Worm (Caenorhabditis elegans): ENCODE data around the gene F29A7.4.

DNA sequence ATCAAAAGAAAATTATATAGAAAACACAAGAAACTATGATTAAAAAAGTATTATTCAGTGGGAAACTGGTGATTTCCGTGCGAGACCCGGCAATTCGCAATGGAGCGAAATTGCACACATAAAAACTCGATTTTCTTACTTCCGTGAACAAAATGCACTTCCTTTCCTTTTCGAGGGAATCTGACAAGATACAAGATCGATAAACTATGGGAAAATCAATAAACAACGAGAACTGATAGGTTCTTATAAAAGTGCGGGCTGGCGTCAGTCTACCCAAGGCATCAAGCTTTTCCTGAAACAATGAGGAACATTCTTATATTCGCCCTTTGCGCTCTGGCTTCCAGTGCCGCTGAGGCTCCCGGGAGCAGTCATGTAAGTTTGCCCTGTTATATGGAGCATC, 3.2 kb downstream of the F29A7.4 start, which contains the start of gene F29A7.3:
- no peak for TF ChIP-seq lin-26 (GFP tag; IDR thresholded peaks at IDR 0.05)
- TF ChIP-seq nfyb-1 (GFP tag; IDR thresholded peaks at IDR 0.05) = no peak
- no peak for TF ChIP-seq pha-4 (tag; optimal IDR thresholded peaks at IDR 0.05)
- TF ChIP-seq hrde-1 (tag; optimal IDR thresholded peaks at IDR 0.05; ENCODE audit: borderline replicate concordance) = no peak
- TF ChIP-seq akir-1 (GFP tag; optimal IDR thresholded peaks at IDR 0.05) = no peak
- no peak for TF ChIP-seq him-1 (tag; optimal IDR thresholded peaks at IDR 0.05)
- no peak for TF ChIP-seq ztf-22 (GFP tag; optimal IDR thresholded peaks at IDR 0.05)
- no peak for TF ChIP-seq let-607 (tag; optimal IDR thresholded peaks at IDR 0.05)
- no peak for TF ChIP-seq ceh-58 (GFP tag; IDR thresholded peaks at IDR 0.05)
- no peak for TF ChIP-seq ceh-100 (GFP tag; IDR thresholded peaks at IDR 0.05)

Data from whole organism, young adult.